Fruit fly (Drosophila melanogaster) whole organism, adult: ENCODE data around the gene Ctr1B.
A peak's percentile ranks its signal among the peaks of the same experiment; 100 is the strongest.

ENCODE experiments used
- CG12768 ChIP-seq: fragments of 200-800 bp; sonication (Bioruptor generic); optimal IDR thresholded peaks from 2 replicates; lab custom pipeline; 2017; ENCODE audit warnings: missing biosample characterization, missing genetic modification characterization, mild to moderate bottlenecking, moderate library complexity, missing genetic modification reagents
- CG14711 ChIP-seq: fragments of 200-800 bp; sonication (Bioruptor generic); optimal IDR thresholded peaks from 2 replicates; lab custom pipeline; 2018; ENCODE audit warnings: missing biosample characterization, mild to moderate bottlenecking, missing genetic modification characterization, moderate library complexity
- CG5204 ChIP-seq: fragments of 200-800 bp; sonication (Bioruptor generic); optimal IDR thresholded peaks from 2 replicates; lab custom pipeline; 2016; ENCODE audit warnings: missing biosample characterization, missing genetic modification characterization
- CG7045 ChIP-seq: fragments of 200-800 bp; sonication (Bioruptor generic); optimal IDR thresholded peaks from 2 replicates; lab custom pipeline; 2017; ENCODE audit warnings: missing biosample characterization, mild to moderate bottlenecking, missing genetic modification characterization
- CG7101 ChIP-seq: fragments of 200-800 bp; sonication (Bioruptor generic); optimal IDR thresholded peaks from 2 replicates; lab custom pipeline; 2018; ENCODE audit warnings: missing biosample characterization, mild to moderate bottlenecking, missing genetic modification characterization, moderate library complexity
- Crg-1 ChIP-seq: fragments of 200-800 bp; sonication (Bioruptor generic); optimal IDR thresholded peaks from 2 replicates; lab custom pipeline; 2016; ENCODE audit warnings: missing biosample characterization, missing genetic modification characterization
- Hr96 ChIP-seq: fragments of 200-800 bp; sonication (Bioruptor generic); optimal IDR thresholded peaks from 2 replicates; lab custom pipeline; 2016; ENCODE audit warnings: missing biosample characterization, missing genetic modification characterization
- Mnt ChIP-seq: fragments of 200-800 bp; sonication (Bioruptor generic); optimal IDR thresholded peaks from 2 replicates; lab custom pipeline; 2016; ENCODE audit warnings: missing biosample characterization, mild to moderate bottlenecking, missing genetic modification characterization
- bab1 ChIP-seq: fragments of 200-800 bp; sonication (Bioruptor generic); optimal IDR thresholded peaks from 3 replicates; lab custom pipeline; 2019; ENCODE audit warnings: missing biosample characterization, mild to moderate bottlenecking, missing genetic modification characterization, moderate library complexity
- cnc ChIP-seq, 2 experiments: fragments of >200 bp; optimal IDR thresholded peaks; 2 replicates each; lab custom pipeline; 2017
- kay ChIP-seq: fragments of 200-800 bp; sonication (Bioruptor generic); peaks from one replicate; lab custom pipeline; 2016; ENCODE audit warnings: missing biosample characterization, missing genetic modification characterization, borderline replicate concordance
- pad ChIP-seq: fragments of 200-800 bp; sonication (Bioruptor generic); optimal IDR thresholded peaks from 3 replicates; lab custom pipeline; 2017; ENCODE audit warnings: missing biosample characterization, missing genetic modification characterization, mild to moderate bottlenecking, moderate library complexity, missing genetic modification reagents

DNA sequence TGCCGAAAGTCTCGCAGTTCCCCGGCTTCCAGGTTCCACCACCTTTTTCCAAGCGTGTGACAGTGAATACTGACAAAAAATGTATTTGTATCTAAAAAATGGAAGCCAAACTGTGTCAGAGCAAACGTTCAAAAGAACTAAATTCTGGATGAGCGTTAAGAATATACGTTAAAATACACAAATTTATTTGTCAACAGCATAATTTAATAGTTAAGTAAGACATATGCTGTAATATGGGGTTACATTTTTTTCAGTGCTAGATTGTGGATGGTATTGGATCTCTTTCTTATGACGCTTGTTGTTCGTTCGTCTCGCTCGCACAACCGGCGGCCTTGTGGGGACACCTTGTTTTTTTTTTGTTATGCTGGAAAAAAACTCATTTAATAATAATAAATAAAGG is 38.2 kb downstream of the Ctr1B start:
- TF ChIP-seq CG12768 (GFP tag; lab: Kevin White, UChicago) (no peak), CG7101 (tag; lab: Kevin White, UChicago) (peak; percentile 0), CG5204 (peak; percentile 5), Mnt (GFP tag; lab: Kevin White, UChicago) (no peak), bab1 (GFP tag; lab: Kevin White, UChicago) (peak; percentile 18), Hr96 (GFP tag; lab: Kevin White, UChicago) (peak; percentile 1), CG14711 (peak; percentile 37), pad (no peak), Crg-1 (GFP tag; lab: Kevin White, UChicago) (no peak), cnc (optimal IDR thresholded peaks at IDR 0.05; lab: Kevin White, UChicago) (no peak), kay (GFP tag; lab: Kevin White, UChicago) (no peak), CG7045 (GFP tag; lab: Kevin White, UChicago) (no peak)
